Worm (Caenorhabditis elegans): ENCODE measurements around the gene C54F6.5.

Gene C54F6.5

ce11 chrV:7523392-7523791 is 5.5 kb upstream of the C54F6.5 start, which contains the start of gene C54F6.6:
Gene C54F6.6, plus strand, starts transcription at chrV:7523692.
- no peak for TF ChIP-seq unc-62 (GFP tag; optimal IDR thresholded peaks at IDR 0.05)

- no peak for TF ChIP-seq unc-62 (GFP tag; optimal IDR thresholded peaks at IDR 0.05)
These were observed 4.5 kb upstream of the C54F6.5 start, which contains the start of gene C54F6.20 for ce11 chrV:7524447-7524846. Gene C54F6.20, plus strand, starts transcription at chrV:7524747.

ce11 chrV:7525695-7526094 is 3.2 kb upstream of the C54F6.5 start, which contains the start of gene C54F6.18:
Gene C54F6.18, plus strand, starts transcription at chrV:7525995.
- no peak for TF ChIP-seq unc-62 (GFP tag; optimal IDR thresholded peaks at IDR 0.05)

ce11 chrV:7527153-7527552 is 1.8 kb upstream of the C54F6.5 start, which contains the start of gene C54F6.17:
Gene C54F6.17, plus strand, starts transcription at chrV:7527453.
- no peak for TF ChIP-seq unc-62 (GFP tag; optimal IDR thresholded peaks at IDR 0.05)

- TF ChIP-seq unc-62 (GFP tag; optimal IDR thresholded peaks at IDR 0.05), result no peak
These were observed 924 bp downstream of the C54F6.5 start, which contains the start of gene swt-2 for ce11 chrV:7529840-7530239. Gene swt-2, plus strand, starts transcription at chrV:7530140.

- TF ChIP-seq unc-62 (GFP tag; optimal IDR thresholded peaks at IDR 0.05), result no peak
These were observed 4.0 kb downstream of the C54F6.5 start, which contains the start of gene C54F6.3 for ce11 chrV:7532947-7533346. Gene C54F6.3, plus strand, starts transcription at chrV:7533247.

- TF ChIP-seq unc-62 (GFP tag; optimal IDR thresholded peaks at IDR 0.05), result no peak
These were observed 9.1 kb downstream of the C54F6.5 start, which contains the start of gene C54F6.12 for ce11 chrV:7538018-7538417. Gene C54F6.12, minus strand, starts transcription at chrV:7538118.

ce11 chrV:7539015-7539414 is 10.1 kb downstream of the C54F6.5 start, which contains the start of gene srh-268:
Gene srh-268, plus strand, starts transcription at chrV:7539315.
- TF ChIP-seq unc-62 (GFP tag; optimal IDR thresholded peaks at IDR 0.05), result no peak

- no peak for TF ChIP-seq unc-62 (GFP tag; optimal IDR thresholded peaks at IDR 0.05)
These were observed 14.8 kb downstream of the C54F6.5 start for ce11 chrV:7543728-7544127.

ce11 chrV:7545187-7545586 is 16.3 kb downstream of the C54F6.5 start, which contains the start of the genes C54F6.19 and nhx-3:
Gene C54F6.19, plus strand, starts transcription at chrV:7545487.
Gene nhx-3, minus strand, starts transcription at chrV:7545523.
- no peak for TF ChIP-seq unc-62 (GFP tag; optimal IDR thresholded peaks at IDR 0.05)

ce11 chrV:7547479-7547878 is 18.6 kb downstream of the C54F6.5 start, which contains the start of gene ftn-1:
Gene ftn-1, minus strand, starts transcription at chrV:7547579.
- TF ChIP-seq unc-62 (GFP tag; optimal IDR thresholded peaks at IDR 0.05), result no peak

- no peak for TF ChIP-seq unc-62 (GFP tag; optimal IDR thresholded peaks at IDR 0.05)
These were observed 19.1 kb downstream of the C54F6.5 start for ce11 chrV:7548017-7548416.

- TF ChIP-seq unc-62 (GFP tag; optimal IDR thresholded peaks at IDR 0.05), result no peak
These were observed 22.9 kb downstream of the C54F6.5 start, which contains the start of gene F19F10.3 for ce11 chrV:7551821-7552220. Gene F19F10.3, plus strand, starts transcription at chrV:7552121.

- TF ChIP-seq unc-62 (GFP tag; optimal IDR thresholded peaks at IDR 0.05), result no peak
These were observed 25.0 kb downstream of the C54F6.5 start, which contains the start of gene ttr-10 for ce11 chrV:7553873-7554362. Gene ttr-10, minus strand, starts transcription at chrV:7553923.

ce11 chrV:7555875-7556274 is 27.0 kb downstream of the C54F6.5 start:
- no peak for TF ChIP-seq unc-62 (GFP tag; optimal IDR thresholded peaks at IDR 0.05)

- no peak for TF ChIP-seq unc-62 (GFP tag; optimal IDR thresholded peaks at IDR 0.05)
These were observed 29.8 kb downstream of the C54F6.5 start, which contains the start of gene ets-7 for ce11 chrV:7558693-7559092. Gene ets-7, minus strand, starts transcription at chrV:7558793.

- no peak for TF ChIP-seq unc-62 (GFP tag; optimal IDR thresholded peaks at IDR 0.05)
These were observed 34.0 kb downstream of the C54F6.5 start, which contains the start of gene F19F10.1 for ce11 chrV:7562947-7563346. Gene F19F10.1, plus strand, starts transcription at chrV:7563247.
